Fruit fly (Drosophila melanogaster) whole organism, embryonic: Measurements from ENCODE around the gene Aprt.
A peak's percentile ranks its signal among the peaks of the same experiment; 100 is the strongest.

Source experiments
- Antp ChIP-seq: fragments of 200-800 bp; sonication (Bioruptor generic); optimal IDR thresholded peaks from 3 replicates; lab custom pipeline; 2016; ENCODE audit warnings: missing biosample characterization, missing genetic modification characterization
- Atf3 ChIP-seq: fragments of 200-800 bp; sonication (Bioruptor generic); optimal IDR thresholded peaks from 3 replicates; lab custom pipeline; 2016; ENCODE audit warnings: missing biosample characterization, missing genetic modification characterization
- Awh ChIP-seq: fragments of 200-800 bp; sonication (Bioruptor generic); IDR thresholded peaks from 2 replicates; pipeline ENCODE4, ENCODE4 v1.3.6; 2022; ENCODE audit warnings: missing biosample characterization, missing genetic modification characterization
- B-H1 ChIP-seq: fragments of 200-800 bp; sonication (Bioruptor generic); IDR thresholded peaks from 3 replicates; pipeline ENCODE4 v1.3.6; 2022; ENCODE audit warnings: missing biosample characterization, missing genetic modification characterization
- CG10654 ChIP-seq: fragments of 200-800 bp; sonication (Bioruptor generic); optimal IDR thresholded peaks from 2 replicates; lab custom pipeline; 2016; ENCODE audit warnings: missing biosample characterization, missing genetic modification characterization
- CG11247 ChIP-seq: fragments of 200-800 bp; sonication (Bioruptor generic); IDR thresholded peaks from 2 replicates; pipeline ENCODE4 v1.3.6; 2022; ENCODE audit warnings: missing biosample characterization, missing genetic modification characterization
- CG11695 ChIP-seq: fragments of 200-800 bp; sonication (Bioruptor generic); IDR thresholded peaks from 3 replicates; pipeline ENCODE4 v1.3.6; 2022; ENCODE audit warnings: missing biosample characterization, missing genetic modification characterization
- CG15479 ChIP-seq: fragments of 200-800 bp; sonication (Bioruptor generic); optimal IDR thresholded peaks from 3 replicates; lab custom pipeline; 2019; ENCODE audit warnings: missing biosample characterization, mild to moderate bottlenecking, missing genetic modification characterization, moderate library complexity
- CG1602 ChIP-seq: fragments of 200-800 bp; sonication (Bioruptor generic); optimal IDR thresholded peaks from 3 replicates; lab custom pipeline; 2016; ENCODE audit warnings: missing biosample characterization, missing genetic modification characterization
- CG2875 ChIP-seq: fragments of 200-800 bp; sonication (Bioruptor generic); optimal IDR thresholded peaks from 2 replicates; lab custom pipeline; 2017; ENCODE audit warnings: missing biosample characterization, mild to moderate bottlenecking, missing genetic modification characterization, missing genetic modification reagents
- CG3726 ChIP-seq: fragments of 200-800 bp; sonication (Bioruptor generic); IDR thresholded peaks from 3 replicates; pipeline ENCODE4, ENCODE4 v1.3.6; 2022; ENCODE audit warnings: missing biosample characterization, missing genetic modification characterization
- CG4424 ChIP-seq: fragments of 200-800 bp; sonication (Bioruptor generic); optimal IDR thresholded peaks from 3 replicates; lab custom pipeline; 2016; ENCODE audit warnings: missing biosample characterization, missing genetic modification characterization
- CG6689 ChIP-seq: fragments of 200-800 bp; sonication (Bioruptor generic); IDR thresholded peaks from 2 replicates; pipeline ENCODE4 v1.3.6; 2022; ENCODE audit warnings: missing biosample characterization, missing genetic modification characterization
- CG6765 ChIP-seq: fragments of 200-800 bp; sonication (Bioruptor generic); optimal IDR thresholded peaks from 3 replicates; lab custom pipeline; 2017; ENCODE audit warnings: missing biosample characterization, mild to moderate bottlenecking, missing genetic modification characterization
- Dfd ChIP-seq, 2 experiments: fragments of >200 bp; optimal IDR thresholded peaks; 2 replicates each; lab custom pipeline; 2017; ENCODE audit warnings: missing biosample characterization in 2 of 2, missing genetic modification characterization in 2 of 2
- E2f1 ChIP-seq: fragments of 200-800 bp; sonication (Bioruptor generic); IDR thresholded peaks from 2 replicates; pipeline ENCODE4 v1.3.6; 2022; ENCODE audit warnings: missing biosample characterization, missing genetic modification characterization
- GATAe ChIP-seq: fragments of 200-800 bp; sonication (Bioruptor generic); conservative IDR thresholded peaks from 2 replicates; pipeline ENCODE4 v1.3.6; 2022; ENCODE audit warnings: missing biosample characterization, missing genetic modification characterization
- Hr51 ChIP-seq, 2 experiments: fragments of 200-800 bp; sonication (Bioruptor generic); optimal IDR thresholded peaks; 2 replicates in 1 of 2; 3 replicates in 1 of 2; lab custom pipeline; 2016 to 2018; ENCODE audit warnings: missing biosample characterization in 2 of 2, missing genetic modification characterization in 2 of 2, mild to moderate bottlenecking in 1 of 2, moderate library complexity in 1 of 2
- Lhr ChIP-seq: fragments of 200-800 bp; sonication (Bioruptor generic); optimal IDR thresholded peaks from 3 replicates; lab custom pipeline; 2017; ENCODE audit warnings: mild to moderate bottlenecking, missing biosample characterization, missing genetic modification reagents, missing genetic modification characterization
- Lpt ChIP-seq: fragments of >200 bp; optimal IDR thresholded peaks from 2 replicates; lab custom pipeline; 2018; ENCODE audit warnings: missing biosample characterization, missing genetic modification characterization
- Max ChIP-seq: fragments of 200-800 bp; sonication (Bioruptor generic); optimal IDR thresholded peaks from 2 replicates; lab custom pipeline; 2016; ENCODE audit warnings: missing biosample characterization, mild to moderate bottlenecking, missing genetic modification characterization
- Nf-YA ChIP-seq: fragments of 200-800 bp; sonication (Bioruptor generic); IDR thresholded peaks from 2 replicates; pipeline ENCODE4 v1.3.6; 2022; ENCODE audit warnings: missing biosample characterization, missing genetic modification characterization
- PHDP ChIP-seq: fragments of 200-800 bp; sonication (Bioruptor generic); optimal IDR thresholded peaks from 3 replicates; lab custom pipeline; 2018; ENCODE audit warnings: missing biosample characterization, mild to moderate bottlenecking, missing genetic modification characterization, moderate library complexity
- Pdp1 ChIP-seq, 2 experiments: fragments of 200-800 bp; sonication (Bioruptor generic); optimal IDR thresholded peaks; 3 replicates each; lab custom pipeline; 2016; ENCODE audit warnings: missing biosample characterization in 2 of 2, missing genetic modification characterization in 2 of 2, mild to moderate bottlenecking in 1 of 2, moderate library complexity in 1 of 2
- Scr ChIP-seq: fragments of 200-800 bp; sonication (Bioruptor generic); IDR thresholded peaks from 2 replicates; pipeline ENCODE4 v1.3.6; 2022; ENCODE audit warnings: missing biosample characterization, missing genetic modification characterization; ENCODE audit not compliant: partially characterized antibody
- Sin3A ChIP-seq: fragments of >200 bp; optimal IDR thresholded peaks from 2 replicates; lab custom pipeline; 2018
- Sox102F ChIP-seq: fragments of 200-800 bp; sonication (Bioruptor generic); optimal IDR thresholded peaks from 2 replicates; lab custom pipeline; 2018; ENCODE audit warnings: missing biosample characterization, mild to moderate bottlenecking, missing genetic modification characterization, moderate library complexity
- Stat92E ChIP-seq, 3 experiments: fragments of >200 bp in 2 of 3; fragments of 200-800 bp in 1 of 3; sonication (Bioruptor generic) in 1 of 3; optimal IDR thresholded peaks; 2 replicates each; lab custom pipeline; 2017 to 2019; ENCODE audit warnings: missing biosample characterization in 3 of 3, missing genetic modification characterization in 3 of 3, mild to moderate bottlenecking in 1 of 3, moderate library complexity in 1 of 3
- Trl ChIP-seq, 3 experiments: fragments of >200 bp in 2 of 3; fragments of 200-800 bp in 1 of 3; sonication (Bioruptor generic) in 1 of 3; optimal IDR thresholded peaks; 2 replicates in 1 of 3; 3 replicates in 2 of 3; lab custom pipeline; 2016 to 2017; ENCODE audit warnings: missing biosample characterization in 1 of 3, missing genetic modification characterization in 1 of 3
- ase ChIP-seq: fragments of 200-800 bp; sonication (Bioruptor generic); IDR thresholded peaks from 3 replicates; pipeline ENCODE4 v1.3.6; 2022; ENCODE audit warnings: missing biosample characterization, missing genetic modification characterization
- ato ChIP-seq: fragments of 200-800 bp; sonication (Bioruptor generic); IDR thresholded peaks from 2 replicates; pipeline ENCODE4 v1.3.6; 2022; ENCODE audit warnings: missing biosample characterization, missing genetic modification characterization; ENCODE audit not compliant: partially characterized antibody
- chinmo ChIP-seq: fragments of 200-800 bp; sonication (Bioruptor generic); IDR thresholded peaks from 4 replicates; pipeline ENCODE4 v1.3.6; 2022; ENCODE audit warnings: missing biosample characterization, missing genetic modification characterization; ENCODE audit not compliant: partially characterized antibody
- danr ChIP-seq: fragments of 200-800 bp; sonication (Bioruptor generic); IDR thresholded peaks from 2 replicates; pipeline ENCODE4 v1.3.6; 2022; ENCODE audit warnings: missing biosample characterization, missing genetic modification characterization
- dmrt11E ChIP-seq: fragments of 200-800 bp; sonication (Bioruptor generic); optimal IDR thresholded peaks from 3 replicates; lab custom pipeline; 2018; ENCODE audit warnings: missing biosample characterization, mild to moderate bottlenecking, missing genetic modification characterization, moderate library complexity
- esg ChIP-seq: fragments of 200-800 bp; sonication (Bioruptor generic); conservative IDR thresholded peaks from 2 replicates; pipeline ENCODE4 v1.3.6; 2022; ENCODE audit warnings: missing biosample characterization, missing genetic modification characterization
- gcm2 ChIP-seq: fragments of 200-800 bp; sonication (Bioruptor generic); optimal IDR thresholded peaks from 2 replicates; lab custom pipeline; 2016; ENCODE audit warnings: missing biosample characterization, missing genetic modification characterization
- gfzf ChIP-seq: fragments of 200-800 bp; sonication (Bioruptor generic); optimal IDR thresholded peaks from 2 replicates; lab custom pipeline; 2016; ENCODE audit warnings: missing biosample characterization, mild to moderate bottlenecking, missing genetic modification characterization, moderate library complexity
- hbn ChIP-seq: fragments of 200-800 bp; sonication (Bioruptor generic); IDR thresholded peaks from 2 replicates; pipeline ENCODE4 v1.3.6; 2022; ENCODE audit warnings: missing biosample characterization, missing genetic modification characterization; ENCODE audit not compliant: partially characterized antibody
- her ChIP-seq: fragments of 200-800 bp; sonication (Bioruptor generic); optimal IDR thresholded peaks from 2 replicates; lab custom pipeline; 2016; ENCODE audit warnings: missing biosample characterization, missing genetic modification characterization
- jing ChIP-seq: fragments of 200-800 bp; sonication (Bioruptor generic); optimal IDR thresholded peaks from 2 replicates; lab custom pipeline; 2018; ENCODE audit warnings: missing biosample characterization, mild to moderate bottlenecking, missing genetic modification characterization
- ken ChIP-seq: fragments of 200-800 bp; sonication (Bioruptor generic); IDR thresholded peaks from 3 replicates; pipeline ENCODE4 v1.3.6; 2022; ENCODE audit warnings: missing biosample characterization, missing genetic modification characterization
- lola ChIP-seq, 3 experiments: fragments of >200 bp in 2 of 3; fragments of 200-800 bp in 1 of 3; sonication (Bioruptor generic) in 1 of 3; optimal IDR thresholded peaks; 2 replicates each; lab custom pipeline; 2017 to 2019; ENCODE audit warnings: missing biosample characterization in 3 of 3, missing genetic modification characterization in 3 of 3, mild to moderate bottlenecking in 1 of 3, moderate library complexity in 1 of 3
- mirr ChIP-seq: fragments of 200-800 bp; sonication (Bioruptor generic); optimal IDR thresholded peaks from 3 replicates; lab custom pipeline; 2018; ENCODE audit warnings: missing biosample characterization, mild to moderate bottlenecking, missing genetic modification characterization
- oc ChIP-seq: fragments of 200-800 bp; sonication (Bioruptor generic); optimal IDR thresholded peaks from 2 replicates; lab custom pipeline; 2018; ENCODE audit warnings: missing biosample characterization, mild to moderate bottlenecking, missing genetic modification characterization, moderate library complexity
- peb ChIP-seq: fragments of 200-800 bp; sonication (Bioruptor generic); IDR thresholded peaks from 2 replicates; pipeline ENCODE4 v1.3.6; 2022; ENCODE audit warnings: missing biosample characterization, missing genetic modification characterization
- pita ChIP-seq: fragments of 200-800 bp; sonication (Bioruptor generic); optimal IDR thresholded peaks from 2 replicates; lab custom pipeline; 2017; ENCODE audit warnings: missing biosample characterization, mild to moderate bottlenecking, missing genetic modification characterization
- sens ChIP-seq: fragments of 200-800 bp; sonication (Bioruptor generic); peaks from one replicate; lab custom pipeline; 2016; ENCODE audit warnings: missing biosample characterization, missing genetic modification characterization
- tin ChIP-seq: fragments of 200-800 bp; sonication (Bioruptor generic); optimal IDR thresholded peaks from 3 replicates; lab custom pipeline; 2016; ENCODE audit warnings: missing biosample characterization, missing genetic modification characterization
- toy ChIP-seq: fragments of 200-800 bp; sonication (Bioruptor generic); IDR thresholded peaks from 2 replicates; pipeline ENCODE4 v1.3.6; 2022; ENCODE audit warnings: missing biosample characterization, missing genetic modification characterization
- yki ChIP-seq: fragments of >200 bp; optimal IDR thresholded peaks from 3 replicates; lab custom pipeline; 2018
- zfh2 ChIP-seq: fragments of 200-800 bp; sonication (Bioruptor generic); optimal IDR thresholded peaks from 2 replicates; lab custom pipeline; 2016; ENCODE audit warnings: missing biosample characterization, missing genetic modification characterization

The Aprt gene

dm6 chr3L:1886125-1886544 lies 1.3 kb upstream of the Aprt start (continued):
- TF ChIP-seq Hr51 (GFP tag; optimal IDR thresholded peaks at IDR 0.05; lab: Kevin White, UChicago) (peak; percentile 61 to 86), chinmo (GFP tag; lab: Robert Waterston, UW) (no peak), gfzf (GFP tag; lab: Kevin White, UChicago) (no peak), pita (no peak), CG6689 (GFP tag; lab: Robert Waterston, UW) (peak; percentile 84), Lhr (GFP tag; lab: Kevin White, UChicago) (peak; percentile 64), Atf3 (GFP tag; lab: Kevin White, UChicago) (peak; percentile 82), Sin3A (no peak), dmrt11E (tag; lab: Kevin White, UChicago) (peak; percentile 89), ato (GFP tag; lab: Robert Waterston, UW) (no peak), CG11695 (GFP tag; lab: Robert Waterston, UW) (peak; percentile 70), Dfd (GFP tag; optimal IDR thresholded peaks at IDR 0.05; lab: Kevin White, UChicago) (no peak), jing (peak; percentile 88), lola (GFP tag; optimal IDR thresholded peaks at IDR 0.05; lab: Kevin White, UChicago) (peak in 1 of 3 experiments; percentile 85), tin (GFP tag; lab: Kevin White, UChicago) (peak; percentile 86), oc (tag; lab: Kevin White, UChicago) (peak; percentile 77), CG1602 (GFP tag; lab: Kevin White, UChicago) (peak; percentile 74), sens (GFP tag; lab: Kevin White, UChicago) (peak; percentile 98), Awh (peak; percentile 85), toy (no peak), gcm2 (peak; percentile 54), Pdp1 (GFP tag; optimal IDR thresholded peaks at IDR 0.05; lab: Kevin White, UChicago) (peak; percentile 80 to 81), CG15479 (GFP tag; lab: Kevin White, UChicago) (peak; percentile 72), CG11247 (GFP tag; lab: Robert Waterston, UW) (peak; percentile 74), Sox102F (GFP tag; lab: Kevin White, UChicago) (peak; percentile 91), zfh2 (no peak), Lpt (no peak), danr (peak; percentile 73), Stat92E (GFP tag; optimal IDR thresholded peaks at IDR 0.05; lab: Kevin White, UChicago) (no peak), hbn (GFP tag; lab: Robert Waterston, UW) (no peak), Antp (peak; percentile 75), peb (GFP tag; lab: Robert Waterston, UW) (peak; percentile 70; the same call in 1 of the 2 replicates), her (peak; percentile 55), CG3726 (GFP tag; lab: Robert Waterston, UW) (peak; percentile 77; the same call in 2 of the 3 replicates), ase (GFP tag; lab: Robert Waterston, UW) (peak; percentile 67; the same call in 2 of the 3 replicates), E2f1 (GFP tag; lab: Robert Waterston, UW) (peak; percentile 57; the same call in 1 of the 2 replicates), yki (lab: Kevin White, UChicago) (no peak), B-H1 (peak; percentile 73), esg (peak; percentile 82), mirr (GFP tag; lab: Kevin White, UChicago) (no peak), CG10654 (peak; percentile 80), CG6765 (GFP tag; lab: Kevin White, UChicago) (no peak), Nf-YA (GFP tag; lab: Robert Waterston, UW) (peak; percentile 76), CG4424 (GFP tag; lab: Kevin White, UChicago) (peak; percentile 86), Trl (optimal IDR thresholded peaks at IDR 0.05; lab: Kevin White, UChicago) (no peak), Trl (GFP tag; optimal IDR thresholded peaks at IDR 0.05; lab: Kevin White, UChicago) (peak; percentile 86), CG2875 (GFP tag; lab: Kevin White, UChicago) (peak; percentile 81), ken (GFP tag; lab: Robert Waterston, UW) (peak; percentile 89), Scr (no peak), GATAe (GFP tag; lab: Robert Waterston, UW) (no peak), PHDP (tag; lab: Kevin White, UChicago) (peak; percentile 66), Max (GFP tag; lab: Kevin White, UChicago) (peak; percentile 77)
